Worm (Caenorhabditis elegans) whole organism, L3 larva: ENCODE results near the gene lmp-2.
A peak's percentile ranks its signal among the peaks of the same experiment; 100 is the strongest.

Source experiments
- R02D3.7 ChIP-seq: fragments of 150-350 bp; optimal IDR thresholded peaks from 2 replicates; lab custom pipeline; 2014; ENCODE audit warnings: missing biosample characterization, missing genetic modification characterization
- ZK546.5 ChIP-seq: sonication (generic microtip); optimal IDR thresholded peaks from 2 replicates; lab custom pipeline; 2017; ENCODE audit warnings: missing biosample characterization, missing genetic modification characterization
- aly-2 ChIP-seq: fragments of 150-350 bp; optimal IDR thresholded peaks from 2 replicates; lab custom pipeline; 2014; ENCODE audit warnings: missing biosample characterization, missing genetic modification characterization
- ama-1 ChIP-seq: fragments of 150-350 bp; optimal IDR thresholded peaks from 2 replicates; lab custom pipeline; 2018
- ceh-16 ChIP-seq: sonication (generic microtip); optimal IDR thresholded peaks from 2 replicates; lab custom pipeline; 2017; ENCODE audit warnings: missing biosample characterization, missing genetic modification characterization
- ceh-28 ChIP-seq: fragments of 150-350 bp; optimal IDR thresholded peaks from 2 replicates; lab custom pipeline; 2014; ENCODE audit warnings: missing biosample characterization, missing genetic modification reagents, missing genetic modification characterization
- ceh-82 ChIP-seq: fragments of 150-350 bp; optimal IDR thresholded peaks from 2 replicates; lab custom pipeline; 2014; ENCODE audit warnings: missing biosample characterization, missing genetic modification characterization
- ceh-9 ChIP-seq: sonication (generic microtip); optimal IDR thresholded peaks from 2 replicates; lab custom pipeline; 2018; ENCODE audit warnings: missing biosample characterization, missing genetic modification characterization
- daf-12 ChIP-seq: fragments of 150-350 bp; optimal IDR thresholded peaks from 2 replicates; lab custom pipeline; 2014; ENCODE audit warnings: missing biosample characterization, missing genetic modification reagents, missing genetic modification characterization
- egl-27 ChIP-seq: sonication (generic microtip); optimal IDR thresholded peaks from 4 replicates; lab custom pipeline; 2017; ENCODE audit warnings: missing biosample characterization, missing genetic modification reagents, missing genetic modification characterization
- egl-5 ChIP-seq: fragments of 150-350 bp; optimal IDR thresholded peaks from 2 replicates; lab custom pipeline; 2017; ENCODE audit warnings: missing biosample characterization, missing genetic modification reagents, missing genetic modification characterization, inconsistent platforms
- elt-1 ChIP-seq: fragments of 150-350 bp; optimal IDR thresholded peaks from 2 replicates; lab custom pipeline; 2014; ENCODE audit warnings: missing biosample characterization, missing genetic modification characterization
- elt-2 ChIP-seq: sonication (generic microtip); optimal IDR thresholded peaks from 2 replicates; lab custom pipeline; 2016; ENCODE audit warnings: missing genetic modification reagents, mild to moderate bottlenecking, missing genetic modification characterization, missing compliant biosample characterization
- elt-3 ChIP-seq, 3 experiments: fragments of 150-350 bp in 1 of 3; sonication (generic microtip) in 2 of 3; optimal IDR thresholded peaks; 2 replicates in 2 of 3; 4 replicates in 1 of 3; lab custom pipeline; 2014 to 2017; ENCODE audit warnings: missing biosample characterization in 3 of 3, missing genetic modification characterization in 3 of 3
- eor-1 ChIP-seq, 2 experiments: fragments of 150-350 bp; optimal IDR thresholded peaks; 2 replicates each; lab custom pipeline; 2014 to 2018; ENCODE audit warnings: missing biosample characterization in 2 of 2, missing genetic modification characterization in 2 of 2
- fkh-10 ChIP-seq: sonication (generic microtip); optimal IDR thresholded peaks from 2 replicates; lab custom pipeline; 2017; ENCODE audit warnings: missing biosample characterization, missing genetic modification reagents, missing genetic modification characterization
- fkh-2 ChIP-seq: fragments of 150-350 bp; optimal IDR thresholded peaks from 2 replicates; lab custom pipeline; 2014; ENCODE audit warnings: missing biosample characterization, missing genetic modification reagents, missing genetic modification characterization
- fos-1 ChIP-seq: fragments of 150-350 bp; optimal IDR thresholded peaks from 2 replicates; lab custom pipeline; 2014; ENCODE audit warnings: missing biosample characterization, missing genetic modification characterization
- hmg-11 ChIP-seq: sonication (generic microtip); optimal IDR thresholded peaks from 2 replicates; lab custom pipeline; 2016; ENCODE audit warnings: missing genetic modification characterization, missing compliant biosample characterization
- jun-1 ChIP-seq: fragments of 150-350 bp; optimal IDR thresholded peaks from 2 replicates; lab custom pipeline; 2014; ENCODE audit warnings: missing biosample characterization, missing genetic modification reagents, missing genetic modification characterization
- lin-15B ChIP-seq: fragments of 150-350 bp; optimal IDR thresholded peaks from 2 replicates; lab custom pipeline; 2014; ENCODE audit warnings: missing biosample characterization, missing genetic modification characterization
- lin-39 ChIP-seq: fragments of 150-350 bp; optimal IDR thresholded peaks from 2 replicates; lab custom pipeline; 2018; ENCODE audit warnings: missing biosample characterization, missing genetic modification reagents, missing genetic modification characterization
- lsy-12 ChIP-seq: sonication (generic microtip); optimal IDR thresholded peaks from 2 replicates; lab custom pipeline; 2016; ENCODE audit warnings: mild to moderate bottlenecking, missing genetic modification characterization, missing compliant biosample characterization
- mdl-1 ChIP-seq: fragments of 150-350 bp; optimal IDR thresholded peaks from 2 replicates; lab custom pipeline; 2014; ENCODE audit warnings: missing biosample characterization, missing genetic modification characterization
- mml-1 ChIP-seq: fragments of 150-350 bp; sonication (generic microtip); optimal IDR thresholded peaks from 3 replicates; lab custom pipeline; 2014; ENCODE audit warnings: missing biosample characterization, missing genetic modification characterization
- nfya-1 ChIP-seq: sonication (generic microtip); optimal IDR thresholded peaks from 2 replicates; lab custom pipeline; 2017; ENCODE audit warnings: missing genetic modification characterization, mild to moderate bottlenecking, missing compliant biosample characterization, antibody characterized with exemption, moderate library complexity; ENCODE audit not compliant: insufficient read depth
- nhr-11 ChIP-seq: fragments of 150-350 bp; optimal IDR thresholded peaks from 2 replicates; lab custom pipeline; 2014; ENCODE audit warnings: missing biosample characterization, missing genetic modification characterization
- nhr-12 ChIP-seq: fragments of 150-350 bp; optimal IDR thresholded peaks from 2 replicates; lab custom pipeline; 2014; ENCODE audit warnings: missing biosample characterization, missing genetic modification characterization
- nhr-23 ChIP-seq: fragments of 150-350 bp; optimal IDR thresholded peaks from 2 replicates; lab custom pipeline; 2014; ENCODE audit warnings: missing biosample characterization, missing genetic modification reagents, missing genetic modification characterization
- nhr-237 ChIP-seq: fragments of 150-350 bp; optimal IDR thresholded peaks from 2 replicates; lab custom pipeline; 2014; ENCODE audit warnings: missing biosample characterization, missing genetic modification characterization
- nhr-25 ChIP-seq: sonication (generic microtip); optimal IDR thresholded peaks from 2 replicates; lab custom pipeline; 2017; ENCODE audit warnings: missing biosample characterization, missing genetic modification characterization
- nhr-28 ChIP-seq: fragments of 150-350 bp; optimal IDR thresholded peaks from 2 replicates; lab custom pipeline; 2014; ENCODE audit warnings: missing biosample characterization, missing genetic modification characterization
- nhr-43 ChIP-seq: sonication (generic microtip); optimal IDR thresholded peaks from 2 replicates; lab custom pipeline; 2016; ENCODE audit warnings: mild to moderate bottlenecking, missing genetic modification characterization, missing compliant biosample characterization; ENCODE audit not compliant: poor library complexity, severe bottlenecking
- nhr-67 ChIP-seq: fragments of 150-350 bp; optimal IDR thresholded peaks from 2 replicates; lab custom pipeline; 2014; ENCODE audit warnings: missing biosample characterization, missing genetic modification characterization
- nhr-76 ChIP-seq: fragments of 150-350 bp; sonication (generic microtip); optimal IDR thresholded peaks from 5 replicates; lab custom pipeline; 2014; ENCODE audit warnings: missing biosample characterization, missing genetic modification characterization
- nhr-77 ChIP-seq: fragments of 150-350 bp; optimal IDR thresholded peaks from 2 replicates; lab custom pipeline; 2014; ENCODE audit warnings: missing biosample characterization, missing genetic modification characterization
- pha-4 ChIP-seq: fragments of 150-350 bp; optimal IDR thresholded peaks from 2 replicates; lab custom pipeline; 2014; ENCODE audit warnings: missing biosample characterization, missing genetic modification reagents, missing genetic modification characterization
- pqm-1 ChIP-seq: fragments of 150-350 bp; optimal IDR thresholded peaks from 2 replicates; lab custom pipeline; 2017; ENCODE audit warnings: missing biosample characterization, missing genetic modification characterization, inconsistent platforms
- sea-2 ChIP-seq: fragments of 150-350 bp; sonication (generic microtip); optimal IDR thresholded peaks from 4 replicates; lab custom pipeline; 2014; ENCODE audit warnings: missing biosample characterization, missing genetic modification reagents, missing genetic modification characterization
- skn-1 ChIP-seq: fragments of 150-350 bp; optimal IDR thresholded peaks from 2 replicates; lab custom pipeline; 2014; ENCODE audit warnings: missing biosample characterization, missing genetic modification characterization
- snpc-4 ChIP-seq: fragments of 150-350 bp; optimal IDR thresholded peaks from 2 replicates; lab custom pipeline; 2014; ENCODE audit warnings: missing biosample characterization, missing genetic modification characterization
- tbx-2 ChIP-seq: sonication (generic microtip); optimal IDR thresholded peaks from 2 replicates; lab custom pipeline; 2016; ENCODE audit warnings: mild to moderate bottlenecking, missing genetic modification characterization, missing compliant biosample characterization
- unc-39 ChIP-seq: sonication (generic microtip); optimal IDR thresholded peaks from 4 replicates; lab custom pipeline; 2017; ENCODE audit warnings: missing biosample characterization, missing genetic modification characterization
- unc-62 ChIP-seq: fragments of 150-350 bp; sonication (generic microtip); optimal IDR thresholded peaks from 4 replicates; lab custom pipeline; 2014; ENCODE audit warnings: missing biosample characterization, missing genetic modification reagents, missing genetic modification characterization
- zag-1 ChIP-seq: fragments of 150-350 bp; optimal IDR thresholded peaks from 2 replicates; lab custom pipeline; 2014; ENCODE audit warnings: missing biosample characterization, missing genetic modification characterization
- ztf-11 ChIP-seq: fragments of 150-350 bp; optimal IDR thresholded peaks from 2 replicates; lab custom pipeline; 2014; ENCODE audit warnings: missing biosample characterization, missing genetic modification characterization
- ztf-4 ChIP-seq: fragments of 150-350 bp; optimal IDR thresholded peaks from 2 replicates; lab custom pipeline; 2014; ENCODE audit warnings: missing biosample characterization, missing genetic modification characterization

The lmp-2 gene

ce11 chrX:1126207-1126606, 792 bp downstream of the lmp-2 start:
- TF ChIP-seq nhr-76 (tag; lab: Kevin White, UChicago), result no peak
- TF ChIP-seq unc-39, result no peak
- TF ChIP-seq lin-15B (tag; lab: Kevin White, UChicago), result no peak
- no peak for TF ChIP-seq snpc-4 (tag; lab: Kevin White, UChicago)
- TF ChIP-seq mml-1 (tag; lab: Kevin White, UChicago), result no peak
- no peak for TF ChIP-seq pha-4
- TF ChIP-seq nhr-28 (tag; lab: Kevin White, UChicago), result no peak
- TF ChIP-seq ZK546.5, result no peak
- TF ChIP-seq fkh-2 (tag; lab: Kevin White, UChicago), result no peak
- no peak for TF ChIP-seq ceh-82 (tag; lab: Kevin White, UChicago)
- no peak for TF ChIP-seq ceh-16 (tag; lab: Kevin White, UChicago)
- no peak for TF ChIP-seq ceh-28 (tag; lab: Kevin White, UChicago)
- no peak for TF ChIP-seq egl-5 (tag; lab: Kevin White, UChicago)
- no peak for TF ChIP-seq lin-39 (tag; lab: Kevin White, UChicago)
- TF ChIP-seq nhr-23 (tag; lab: Kevin White, UChicago), result no peak
- no peak for TF ChIP-seq nhr-237
- TF ChIP-seq nfya-1 (tag; lab: Kevin White, UChicago), result no peak
- no peak for TF ChIP-seq ama-1

ce11 chrX:1128503-1129036, 3.2 kb downstream of the lmp-2 start, which contains the start of gene snx-1:
Gene snx-1, plus strand, starts transcription at chrX:1128986.
- no peak for TF ChIP-seq tbx-2 (tag; lab: Kevin White, UChicago)
- TF ChIP-seq ceh-28 (tag; lab: Kevin White, UChicago), result peak; percentile 9
- peak; percentile 20 for TF ChIP-seq pqm-1
- no peak for TF ChIP-seq nhr-77
- no peak for TF ChIP-seq mml-1 (tag; lab: Kevin White, UChicago)
- TF ChIP-seq hmg-11, result peak; percentile 65
- no peak for TF ChIP-seq zag-1 (tag; lab: Kevin White, UChicago)
- no peak for TF ChIP-seq ceh-16 (tag; lab: Kevin White, UChicago)
- TF ChIP-seq elt-2 (tag; lab: Kevin White, UChicago), result peak; percentile 58
- TF ChIP-seq eor-1 (tag; optimal IDR thresholded peaks at IDR 0.05; lab: Kevin White, UChicago), result no peak
- no peak for TF ChIP-seq nhr-76 (tag; lab: Kevin White, UChicago)
- TF ChIP-seq mdl-1 (tag; lab: Kevin White, UChicago), result peak; percentile 0
- no peak for TF ChIP-seq lsy-12 (tag; lab: Kevin White, UChicago)
- TF ChIP-seq unc-62, result no peak
- TF ChIP-seq unc-39, result no peak
- TF ChIP-seq lin-39 (tag; lab: Kevin White, UChicago), result peak; percentile 70
- no peak for TF ChIP-seq elt-1 (tag; lab: Kevin White, UChicago)
- TF ChIP-seq nhr-43, result peak; percentile 38
- TF ChIP-seq ztf-4 (tag; lab: Kevin White, UChicago), result no peak
- TF ChIP-seq ceh-9 (tag; lab: Kevin White, UChicago), result no peak
- TF ChIP-seq nhr-11 (tag; lab: Kevin White, UChicago), result no peak
- TF ChIP-seq egl-27 (tag; lab: Kevin White, UChicago), result no peak
- TF ChIP-seq daf-12, result no peak
- TF ChIP-seq ztf-11, result no peak
- peak; percentile 44 for TF ChIP-seq nhr-23 (tag; lab: Kevin White, UChicago)
- TF ChIP-seq nfya-1 (tag; lab: Kevin White, UChicago), result peak; percentile 41
- peak; percentile 34 for TF ChIP-seq skn-1 (tag; lab: Kevin White, UChicago)
- no peak for TF ChIP-seq ceh-82 (tag; lab: Kevin White, UChicago)
- TF ChIP-seq fkh-10 (GFP tag; lab: Kevin White, UChicago), result no peak
- no peak for TF ChIP-seq nhr-67 (tag; lab: Kevin White, UChicago)
- TF ChIP-seq fkh-2 (tag; lab: Kevin White, UChicago), result no peak
- TF ChIP-seq ZK546.5, result no peak
- no peak for TF ChIP-seq aly-2
- TF ChIP-seq R02D3.7 (tag; lab: Kevin White, UChicago), result no peak
- no peak for TF ChIP-seq nhr-12
- no peak for TF ChIP-seq elt-3 (tag; optimal IDR thresholded peaks at IDR 0.05; lab: Kevin White, UChicago)
- peak; percentile 74 for TF ChIP-seq nhr-25
- TF ChIP-seq pha-4, result peak; percentile 64
- TF ChIP-seq fos-1 (tag; lab: Kevin White, UChicago), result peak; percentile 10
- TF ChIP-seq lin-15B (tag; lab: Kevin White, UChicago), result peak; percentile 57
- TF ChIP-seq sea-2, result no peak
- TF ChIP-seq ama-1, result no peak
- TF ChIP-seq snpc-4 (tag; lab: Kevin White, UChicago), result peak; percentile 47
- TF ChIP-seq nhr-28 (tag; lab: Kevin White, UChicago), result no peak
- no peak for TF ChIP-seq nhr-237
- peak; percentile 61 for TF ChIP-seq jun-1
- TF ChIP-seq egl-5 (tag; lab: Kevin White, UChicago), result peak; percentile 47
